Fruit fly (Drosophila melanogaster) whole organism, embryonic: ENCODE results near the gene CG13126.

Experiments
- C15 ChIP-seq: fragments of 200-800 bp; sonication (Bioruptor generic); IDR thresholded peaks from 3 replicates; pipeline ENCODE4 v1.3.6; 2022; ENCODE audit warnings: missing biosample characterization, missing genetic modification characterization
- CG10209 ChIP-seq: fragments of 200-800 bp; sonication (Bioruptor generic); optimal IDR thresholded peaks from 3 replicates; lab custom pipeline; 2017; ENCODE audit warnings: missing biosample characterization, mild to moderate bottlenecking, missing genetic modification characterization, missing genetic modification reagents
- CG10321 ChIP-seq: fragments of 200-800 bp; sonication (Bioruptor generic); IDR thresholded peaks from 2 replicates; pipeline ENCODE4 v1.3.6; 2022; ENCODE audit warnings: missing biosample characterization, missing genetic modification characterization
- CG11504 ChIP-seq: fragments of 200-800 bp; sonication (Bioruptor generic); optimal IDR thresholded peaks from 3 replicates; lab custom pipeline; 2019; ENCODE audit warnings: missing biosample characterization, mild to moderate bottlenecking, missing genetic modification characterization, moderate library complexity
- CG11560 ChIP-seq: fragments of 200-800 bp; sonication (Bioruptor generic); IDR thresholded peaks from 3 replicates; pipeline ENCODE4 v1.3.6; 2022; ENCODE audit warnings: missing biosample characterization, missing genetic modification characterization
- CG13424 ChIP-seq: fragments of 200-800 bp; sonication (Bioruptor generic); optimal IDR thresholded peaks from 2 replicates; lab custom pipeline; 2019; ENCODE audit warnings: missing biosample characterization, mild to moderate bottlenecking, missing genetic modification characterization, moderate library complexity
- CG17328 ChIP-seq: fragments of 200-800 bp; sonication (Bioruptor generic); IDR thresholded peaks from 2 replicates; pipeline ENCODE4 v1.3.6; 2022; ENCODE audit warnings: missing biosample characterization, missing genetic modification characterization
- CG17802 ChIP-seq: fragments of 200-800 bp; sonication (Bioruptor generic); optimal IDR thresholded peaks from 2 replicates; lab custom pipeline; 2018; ENCODE audit warnings: missing biosample characterization, mild to moderate bottlenecking, missing genetic modification characterization, moderate library complexity
- CG2199 ChIP-seq: fragments of 200-800 bp; sonication (Bioruptor generic); IDR thresholded peaks from 3 replicates; pipeline ENCODE4 v1.3.6; 2022; ENCODE audit warnings: missing biosample characterization, missing genetic modification characterization
- CG34376 ChIP-seq: fragments of 200-800 bp; sonication (Bioruptor generic); optimal IDR thresholded peaks from 2 replicates; lab custom pipeline; 2018; ENCODE audit warnings: missing biosample characterization, mild to moderate bottlenecking, missing genetic modification characterization
- CG4404 ChIP-seq: fragments of 200-800 bp; sonication (Bioruptor generic); IDR thresholded peaks from 2 replicates; pipeline ENCODE4 v1.3.6; 2022; ENCODE audit warnings: missing biosample characterization, missing genetic modification characterization
- CG6683 ChIP-seq: fragments of 200-800 bp; sonication (Bioruptor generic); optimal IDR thresholded peaks from 2 replicates; lab custom pipeline; 2017; ENCODE audit warnings: missing biosample characterization, mild to moderate bottlenecking, missing genetic modification characterization, missing genetic modification reagents
- CG7271 ChIP-seq: fragments of 200-800 bp; sonication (Bioruptor generic); optimal IDR thresholded peaks from 2 replicates; lab custom pipeline; 2018; ENCODE audit warnings: missing biosample characterization, mild to moderate bottlenecking, missing genetic modification characterization, moderate library complexity
- CG7987 ChIP-seq: fragments of 200-800 bp; sonication (Bioruptor generic); optimal IDR thresholded peaks from 2 replicates; lab custom pipeline; 2018; ENCODE audit warnings: missing biosample characterization, mild to moderate bottlenecking, missing genetic modification characterization, moderate library complexity
- CG8290 ChIP-seq, 3 experiments: fragments of 200-800 bp; sonication (Bioruptor generic); optimal IDR thresholded peaks; 2 replicates each; lab custom pipeline; 2016 to 2019; ENCODE audit warnings: missing biosample characterization in 3 of 3, missing genetic modification characterization in 3 of 3, mild to moderate bottlenecking in 2 of 3, moderate library complexity in 1 of 3
- CG8359 ChIP-seq: fragments of 200-800 bp; sonication (Bioruptor generic); optimal IDR thresholded peaks from 2 replicates; lab custom pipeline; 2017; ENCODE audit warnings: missing biosample characterization, mild to moderate bottlenecking, missing genetic modification characterization, borderline replicate concordance
- CG8765 ChIP-seq: fragments of 200-800 bp; sonication (Bioruptor generic); IDR thresholded peaks from 2 replicates; pipeline ENCODE4 v1.3.6; 2022; ENCODE audit warnings: missing biosample characterization, missing genetic modification characterization
- Dref ChIP-seq: fragments of 200-800 bp; sonication (Bioruptor generic); IDR thresholded peaks from 2 replicates; pipeline ENCODE4 v1.3.6; 2022; ENCODE audit warnings: missing biosample characterization, missing genetic modification characterization
- E2f2 ChIP-seq: fragments of 200-800 bp; sonication (Bioruptor generic); IDR thresholded peaks from 2 replicates; pipeline ENCODE4 v1.3.6; 2022; ENCODE audit warnings: missing biosample characterization, missing genetic modification characterization
- ERR ChIP-seq: fragments of 200-800 bp; sonication (Bioruptor generic); optimal IDR thresholded peaks from 2 replicates; lab custom pipeline; 2016; ENCODE audit warnings: missing biosample characterization, missing genetic modification characterization
- Eip74EF ChIP-seq, 2 experiments: fragments of 200-800 bp in 1 of 2; fragments of >200 bp in 1 of 2; sonication (Bioruptor generic) in 1 of 2; optimal IDR thresholded peaks; 2 replicates each; lab custom pipeline; 2017 to 2019; ENCODE audit warnings: missing biosample characterization in 2 of 2, missing genetic modification characterization in 2 of 2, mild to moderate bottlenecking in 1 of 2, moderate library complexity in 1 of 2
- Ets65A ChIP-seq: fragments of 200-800 bp; sonication (Bioruptor generic); peaks from one replicate; lab custom pipeline; 2016; ENCODE audit warnings: missing biosample characterization, missing genetic modification characterization
- Ets97D ChIP-seq: fragments of 200-800 bp; sonication (Bioruptor generic); optimal IDR thresholded peaks from 3 replicates; lab custom pipeline; 2016; ENCODE audit warnings: missing biosample characterization, missing genetic modification characterization
- Fer3 ChIP-seq: fragments of 200-800 bp; sonication (Bioruptor generic); optimal IDR thresholded peaks from 2 replicates; lab custom pipeline; 2018; ENCODE audit warnings: missing biosample characterization, mild to moderate bottlenecking, missing genetic modification characterization, moderate library complexity
- HLHmδ ChIP-seq: fragments of 200-800 bp; sonication (Bioruptor generic); optimal IDR thresholded peaks from 2 replicates; lab custom pipeline; 2018; ENCODE audit warnings: missing biosample characterization, mild to moderate bottlenecking, missing genetic modification characterization, moderate library complexity
- Kr ChIP-seq: fragments of 200-800 bp; sonication (Bioruptor generic); optimal IDR thresholded peaks from 2 replicates; lab custom pipeline; 2017; ENCODE audit warnings: missing biosample characterization, mild to moderate bottlenecking, missing genetic modification characterization
- Med ChIP-seq: fragments of 200-800 bp; sonication (Bioruptor generic); peaks from one replicate; lab custom pipeline; 2016; ENCODE audit warnings: missing biosample characterization, missing genetic modification characterization, mild to moderate bottlenecking, inconsistent platforms, moderate library complexity
- Ravus ChIP-seq: fragments of 200-800 bp; sonication (Bioruptor generic); IDR thresholded peaks from 2 replicates; pipeline ENCODE4 v1.3.6; 2022; ENCODE audit warnings: missing biosample characterization, missing genetic modification characterization
- amos ChIP-seq: fragments of 200-800 bp; sonication (Bioruptor generic); IDR thresholded peaks from 2 replicates; pipeline ENCODE4 v1.3.6; 2022; ENCODE audit warnings: missing biosample characterization, missing genetic modification characterization; ENCODE audit not compliant: partially characterized antibody
- cato ChIP-seq: fragments of 200-800 bp; sonication (Bioruptor generic); optimal IDR thresholded peaks from 2 replicates; lab custom pipeline; 2016; ENCODE audit warnings: missing biosample characterization, missing genetic modification characterization, borderline replicate concordance
- cg ChIP-seq: fragments of 200-800 bp; sonication (Bioruptor generic); optimal IDR thresholded peaks from 3 replicates; lab custom pipeline; 2019; ENCODE audit warnings: missing biosample characterization, mild to moderate bottlenecking, missing genetic modification characterization, moderate library complexity
- chm ChIP-seq: fragments of 200-800 bp; sonication (Bioruptor generic); IDR thresholded peaks from 2 replicates; pipeline ENCODE4 v1.3.6; 2022; ENCODE audit warnings: missing biosample characterization, missing genetic modification characterization
- corto ChIP-seq: fragments of 200-800 bp; sonication (Bioruptor generic); optimal IDR thresholded peaks from 2 replicates; lab custom pipeline; 2016; ENCODE audit warnings: missing biosample characterization, mild to moderate bottlenecking, missing genetic modification characterization, moderate library complexity
- emc ChIP-seq: fragments of 200-800 bp; sonication (Bioruptor generic); optimal IDR thresholded peaks from 2 replicates; lab custom pipeline; 2016; ENCODE audit warnings: missing biosample characterization, missing genetic modification characterization
- hb ChIP-seq: fragments of 200-800 bp; sonication (Bioruptor generic); IDR thresholded peaks from 3 replicates; pipeline ENCODE4 v1.3.6; 2022; ENCODE audit warnings: missing biosample characterization, missing genetic modification characterization; ENCODE audit not compliant: partially characterized antibody
- lbe ChIP-seq: fragments of 200-800 bp; sonication (Bioruptor generic); optimal IDR thresholded peaks from 2 replicates; lab custom pipeline; 2016; ENCODE audit warnings: missing biosample characterization, mild to moderate bottlenecking, missing genetic modification characterization
- maf-S ChIP-seq: fragments of 200-800 bp; sonication (Bioruptor generic); optimal IDR thresholded peaks from 2 replicates; lab custom pipeline; 2016; ENCODE audit warnings: missing biosample characterization, missing genetic modification characterization
- nerfin-1 ChIP-seq: fragments of 200-800 bp; sonication (Bioruptor generic); optimal IDR thresholded peaks from 3 replicates; lab custom pipeline; 2019; ENCODE audit warnings: missing biosample characterization, mild to moderate bottlenecking, missing genetic modification characterization, moderate library complexity
- nmo ChIP-seq: fragments of 200-800 bp; sonication (Bioruptor generic); optimal IDR thresholded peaks from 2 replicates; lab custom pipeline; 2018; ENCODE audit warnings: missing biosample characterization, mild to moderate bottlenecking, missing genetic modification characterization, moderate library complexity
- prd ChIP-seq, 3 experiments: fragments of >200 bp in 2 of 3; fragments of 200-800 bp in 1 of 3; sonication (Bioruptor generic) in 1 of 3; optimal IDR thresholded peaks in 2 of 3; IDR thresholded peaks in 1 of 3; 2 replicates in 2 of 3; 3 replicates in 1 of 3; pipeline versions ENCODE4 v1.3.6 to Lab custom; 2017 to 2022; ENCODE audit warnings: missing biosample characterization in 1 of 3, missing genetic modification characterization in 1 of 3
- ranshi ChIP-seq: fragments of 200-800 bp; sonication (Bioruptor generic); IDR thresholded peaks from 2 replicates; pipeline ENCODE4 v1.3.6; 2022; ENCODE audit warnings: missing biosample characterization, missing genetic modification characterization
- tll ChIP-seq, 2 experiments: fragments of 200-800 bp in 1 of 2; fragments of >200 bp in 1 of 2; sonication (Bioruptor generic) in 1 of 2; optimal IDR thresholded peaks; 2 replicates each; lab custom pipeline; 2017 to 2019; ENCODE audit warnings: missing biosample characterization in 2 of 2, missing genetic modification characterization in 2 of 2, mild to moderate bottlenecking in 1 of 2, moderate library complexity in 1 of 2
- vvl ChIP-seq: fragments of 200-800 bp; sonication (Bioruptor generic); IDR thresholded peaks from 2 replicates; pipeline ENCODE4 v1.3.6; 2022; ENCODE audit warnings: missing biosample characterization, missing genetic modification characterization
- wek ChIP-seq: fragments of 200-800 bp; sonication (Bioruptor generic); optimal IDR thresholded peaks from 3 replicates; lab custom pipeline; 2018; ENCODE audit warnings: missing biosample characterization, mild to moderate bottlenecking, missing genetic modification characterization, moderate library complexity
- zen ChIP-seq: fragments of 200-800 bp; sonication (Bioruptor generic); optimal IDR thresholded peaks from 3 replicates; lab custom pipeline; 2018; ENCODE audit warnings: missing biosample characterization, mild to moderate bottlenecking, missing genetic modification characterization, moderate library complexity

Gene CG13126

dm6 chr2L:10003593-10003992, 49.6 kb upstream of the CG13126 start, which contains the start of gene Ndf (continued):
- TF ChIP-seq CG34376, result peak; percentile 55
- no peak for TF ChIP-seq CG11504
- TF ChIP-seq C15 (GFP tag; lab: Robert Waterston, UW), result no peak
- peak; percentile 73 for TF ChIP-seq HLHmδ (GFP tag; lab: Kevin White, UChicago)

- TF ChIP-seq cato (GFP tag; lab: Kevin White, UChicago) (no peak), CG17328 (0 out of 2 replicates have a peak, but pooled peaks have one; percentile 9), corto (GFP tag; lab: Kevin White, UChicago) (peak; percentile 5), Ets65A (GFP tag; lab: Kevin White, UChicago) (peak; percentile 87), CG8290 (GFP tag; optimal IDR thresholded peaks at IDR 0.05; lab: Kevin White, UChicago) (no peak), CG8290 (tag; optimal IDR thresholded peaks at IDR 0.05; lab: Kevin White, UChicago) (no peak), Kr (peak; percentile 39), Med (GFP tag; lab: Kevin White, UChicago) (peak; percentile 13), Eip74EF (GFP tag; optimal IDR thresholded peaks at IDR 0.05; lab: Kevin White, UChicago) (peak in 1 of 2 experiments; percentile 25), emc (GFP tag; lab: Kevin White, UChicago) (no peak), maf-S (no peak), CG7987 (GFP tag; lab: Kevin White, UChicago) (peak; percentile 29), Ravus (GFP tag; lab: Robert Waterston, UW) (no peak), CG8359 (no peak), CG8765 (no peak), cg (GFP tag; lab: Kevin White, UChicago) (peak; percentile 39), CG2199 (0 out of 3 replicates have a peak, but pooled peaks have one; percentile 65), amos (no peak), E2f2 (GFP tag; lab: Robert Waterston, UW) (0 out of 2 replicates have a peak, but pooled peaks have one; percentile 34), Ets97D (GFP tag; lab: Kevin White, UChicago) (peak; percentile 9), nmo (no peak), zen (tag; lab: Kevin White, UChicago) (no peak), Dref (peak; percentile 51)
Measured at dm6 chr2L:10002408-10003358, 48.7 kb upstream of the CG13126 start, which contains the start of the genes CG31875 and SoYb. Gene CG31875 (minus strand): TSS chr2L:10002736. Gene SoYb (minus strand): TSS chr2L:10002736.

dm6 chr2L:9996553-9996952, 42.6 kb upstream of the CG13126 start:
- TF ChIP-seq ERR (GFP tag; lab: Kevin White, UChicago) (no peak), prd (optimal IDR thresholded peaks at IDR 0.05; lab: Kevin White, UChicago) (no peak), prd (GFP tag; IDR thresholded peaks at IDR 0.05; lab: Robert Waterston, UW) (no peak; the same call in 2 of the 3 replicates), CG7271 (tag; lab: Kevin White, UChicago) (no peak), hb (no peak), ranshi (GFP tag; lab: Robert Waterston, UW) (no peak), CG13424 (tag; lab: Kevin White, UChicago) (peak; percentile 21), CG11560 (no peak), lbe (GFP tag; lab: Kevin White, UChicago) (no peak), Fer3 (tag; lab: Kevin White, UChicago) (no peak), nerfin-1 (tag; lab: Kevin White, UChicago) (peak; percentile 26), wek (GFP tag; lab: Kevin White, UChicago) (no peak), CG10209 (peak; percentile 6), CG17802 (no peak), CG10321 (no peak), chm (GFP tag; lab: Robert Waterston, UW) (no peak), CG6683 (no peak), tll (GFP tag; optimal IDR thresholded peaks at IDR 0.05; lab: Kevin White, UChicago) (no peak), CG4404 (no peak), vvl (GFP tag; lab: Robert Waterston, UW) (no peak)
